Fruit fly (Drosophila melanogaster): ENCODE measurements around the gene lectin-21Cb.
A peak's percentile ranks its signal among the peaks of the same experiment; 100 is the strongest.

The lectin-21Cb gene

DNA sequence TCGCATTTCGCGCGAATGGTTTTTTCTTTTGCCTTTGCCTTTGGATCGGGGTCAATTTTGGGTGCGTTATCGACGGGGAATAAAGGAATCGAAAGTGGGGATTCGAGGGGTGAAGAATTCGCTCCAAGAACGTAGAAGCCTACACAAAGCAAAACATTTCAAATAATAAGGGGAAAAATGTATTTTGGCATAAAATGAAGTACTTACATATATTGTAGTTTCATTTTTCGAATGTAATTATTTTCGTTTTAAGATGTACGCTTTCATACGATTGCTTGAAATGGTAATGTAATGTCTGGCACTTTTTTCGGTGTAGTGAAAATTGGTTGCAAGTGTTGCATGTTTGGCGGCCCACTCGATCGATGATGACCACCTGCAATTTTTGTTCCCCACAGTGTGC lies 6.0 kb downstream of the lectin-21Cb start (continued):
- TF ChIP-seq net (GFP tag; optimal IDR thresholded peaks at IDR 0.05) = no peak
- no peak for TF ChIP-seq CG7368 (GFP tag; optimal IDR thresholded peaks at IDR 0.05)
- TF ChIP-seq spab (GFP tag; optimal IDR thresholded peaks at IDR 0.05) = no peak
- TF ChIP-seq Met (GFP tag; optimal IDR thresholded peaks at IDR 0.05) = peak; percentile 43
- no peak for TF ChIP-seq Lpt (GFP tag; optimal IDR thresholded peaks at IDR 0.05)
- TF ChIP-seq lz (GFP tag; optimal IDR thresholded peaks at IDR 0.05) = peak; percentile 26
- TF ChIP-seq Sox15 (GFP tag; optimal IDR thresholded peaks at IDR 0.05) = no peak
- TF ChIP-seq CG15336 (GFP tag; IDR thresholded peaks at IDR 0.05) = 0 out of 2 replicates have a peak, but pooled peaks have one; percentile 19
- no peak for TF ChIP-seq fd59A (GFP tag; optimal IDR thresholded peaks at IDR 0.05)
- TF ChIP-seq Hr39 (GFP tag; optimal IDR thresholded peaks at IDR 0.05) = peak; percentile 13
- TF ChIP-seq CG6792 (GFP tag; optimal IDR thresholded peaks at IDR 0.05) = no peak
- TF ChIP-seq CG11762 (GFP tag; optimal IDR thresholded peaks at IDR 0.05; ENCODE audit: insufficient read depth) = no peak

- TF ChIP-seq svp (GFP tag) (peak; percentile 2), Met (GFP tag; optimal IDR thresholded peaks at IDR 0.05) (no peak), CG11294 (GFP tag; IDR thresholded peaks at IDR 0.05) (no peak), CG6792 (GFP tag; optimal IDR thresholded peaks at IDR 0.05) (no peak), CG11902 (GFP tag; optimal IDR thresholded peaks at IDR 0.05) (no peak), fd85E (GFP tag; optimal IDR thresholded peaks at IDR 0.05) (no peak), CG10669 (GFP tag; optimal IDR thresholded peaks at IDR 0.05) (peak; percentile 38), CG1621 (tag; optimal IDR thresholded peaks at IDR 0.05) (no peak), Sox15 (GFP tag; optimal IDR thresholded peaks at IDR 0.05) (no peak), CG15336 (GFP tag; IDR thresholded peaks at IDR 0.05) (no peak), Eip93F (GFP tag; optimal IDR thresholded peaks at IDR 0.05) (no peak), CG31627 (GFP tag; optimal IDR thresholded peaks at IDR 0.05) (no peak), fkh (GFP tag; optimal IDR thresholded peaks at IDR 0.05) (no peak), Blimp-1 (GFP tag; optimal IDR thresholded peaks at IDR 0.05) (no peak), CG6276 (GFP tag; optimal IDR thresholded peaks at IDR 0.05) (no peak), CG11762 (GFP tag; optimal IDR thresholded peaks at IDR 0.05; ENCODE audit: insufficient read depth) (no peak), CG3919 (GFP tag; optimal IDR thresholded peaks at IDR 0.05) (no peak), fd59A (GFP tag; optimal IDR thresholded peaks at IDR 0.05) (peak; percentile 63), CG4318 (GFP tag; optimal IDR thresholded peaks at IDR 0.05) (no peak), Smox (GFP tag; optimal IDR thresholded peaks at IDR 0.05) (no peak), Hr39 (GFP tag; optimal IDR thresholded peaks at IDR 0.05) (no peak), CG8632 (GFP tag; optimal IDR thresholded peaks at IDR 0.05) (peak; percentile 9), Hr4 (GFP tag; optimal IDR thresholded peaks at IDR 0.05) (no peak), OdsH (GFP tag; optimal IDR thresholded peaks at IDR 0.05) (peak; percentile 43), CG7368 (GFP tag; optimal IDR thresholded peaks at IDR 0.05) (no peak), Ets96B (tag; optimal IDR thresholded peaks at IDR 0.05) (peak; percentile 61), cyc (GFP tag; optimal IDR thresholded peaks at IDR 0.05) (no peak), CG6808 (GFP tag; optimal IDR thresholded peaks at IDR 0.05) (peak; percentile 58), Eip78C (GFP tag) (peak; percentile 72), ss (GFP tag; optimal IDR thresholded peaks at IDR 0.05) (peak in 1 of 2 experiments; percentile 53), spab (GFP tag; optimal IDR thresholded peaks at IDR 0.05) (peak; percentile 44), dsx (GFP tag; optimal IDR thresholded peaks at IDR 0.05; ENCODE audit: poor library complexity, severe bottlenecking) (peak; percentile 14), CG3032 (tag; optimal IDR thresholded peaks at IDR 0.05) (peak; percentile 42), net (GFP tag; optimal IDR thresholded peaks at IDR 0.05) (no peak), Hr38 (GFP tag; optimal IDR thresholded peaks at IDR 0.05) (no peak), CG10631 (GFP tag; optimal IDR thresholded peaks at IDR 0.05) (peak; percentile 49), CG8319 (GFP tag; optimal IDR thresholded peaks at IDR 0.05) (no peak), Sox102F (GFP tag; optimal IDR thresholded peaks at IDR 0.05) (no peak), achi (GFP tag; optimal IDR thresholded peaks at IDR 0.05) (no peak), CG9139 (GFP tag; optimal IDR thresholded peaks at IDR 0.05) (no peak), CG6163 (GFP tag; IDR thresholded peaks at IDR 0.05) (no peak), acj6 (GFP tag; optimal IDR thresholded peaks at IDR 0.05) (peak; percentile 7), dac (GFP tag; optimal IDR thresholded peaks at IDR 0.05) (no peak), CG6854 (GFP tag; optimal IDR thresholded peaks at IDR 0.05) (no peak)
Measured at dm6 chr2L:612778-613177, 8.2 kb downstream of the lectin-21Cb start.

Measured in whole organism, prepupa.